Worm (Caenorhabditis elegans) whole organism, L1 larva: ENCODE measurements around the gene T05C12.1.

Experiments used
- ceh-82 ChIP-seq, 3 experiments: fragments of 150-350 bp in 1 of 3; sonication (generic microtip) in 2 of 3; optimal IDR thresholded peaks; 2 replicates each; lab custom pipeline; 2014 to 2017; ENCODE audit warnings: missing biosample characterization in 3 of 3, missing genetic modification characterization in 3 of 3
- lin-13 ChIP-seq: fragments of 150-350 bp; optimal IDR thresholded peaks from 2 replicates; lab custom pipeline; 2014; ENCODE audit warnings: missing biosample characterization, missing genetic modification reagents, missing genetic modification characterization
- lin-15B ChIP-seq: fragments of 150-350 bp; sonication (generic microtip); optimal IDR thresholded peaks from 3 replicates; lab custom pipeline; 2014; ENCODE audit warnings: missing biosample characterization, missing genetic modification characterization
- mep-1 ChIP-seq: fragments of 150-350 bp; optimal IDR thresholded peaks from 2 replicates; lab custom pipeline; 2014; ENCODE audit warnings: missing biosample characterization, missing genetic modification characterization
- nhr-11 ChIP-seq: fragments of 150-350 bp; optimal IDR thresholded peaks from 2 replicates; lab custom pipeline; 2014; ENCODE audit warnings: missing biosample characterization, missing genetic modification characterization
- nhr-12 ChIP-seq: sonication (generic microtip); optimal IDR thresholded peaks from 2 replicates; lab custom pipeline; 2017; ENCODE audit warnings: missing biosample characterization, missing genetic modification characterization
- nhr-28 ChIP-seq: fragments of 150-350 bp; optimal IDR thresholded peaks from 2 replicates; lab custom pipeline; 2014; ENCODE audit warnings: missing biosample characterization, missing genetic modification characterization
- rnt-1 ChIP-seq: sonication (generic microtip); optimal IDR thresholded peaks from 2 replicates; lab custom pipeline; 2016; ENCODE audit warnings: mild to moderate bottlenecking, missing genetic modification characterization, moderate library complexity, missing compliant biosample characterization
- tbx-2 ChIP-seq: sonication (generic microtip); optimal IDR thresholded peaks from 2 replicates; lab custom pipeline; 2016; ENCODE audit warnings: missing genetic modification characterization, missing compliant biosample characterization
- zag-1 ChIP-seq: fragments of 150-350 bp; optimal IDR thresholded peaks from 2 replicates; lab custom pipeline; 2014; ENCODE audit warnings: missing biosample characterization, missing genetic modification characterization
- ztf-11 ChIP-seq, 2 experiments: sonication (generic microtip); optimal IDR thresholded peaks; 2 replicates each; lab custom pipeline; 2016 to 2017; ENCODE audit warnings: missing genetic modification characterization in 2 of 2, missing biosample characterization in 1 of 2, missing compliant biosample characterization in 1 of 2

ce11 chrII:8181437-8181836 lies 8.0 kb downstream of the T05C12.1 start, which contains the start of gene dylt-3:
- TF ChIP-seq nhr-28 (no peak), lin-15B (tag; lab: Kevin White, UChicago) (no peak), ztf-11 (tag; optimal IDR thresholded peaks at IDR 0.05; lab: Kevin White, UChicago) (no peak), tbx-2 (tag; lab: Kevin White, UChicago) (no peak), nhr-12 (tag; lab: Kevin White, UChicago) (no peak), zag-1 (tag; lab: Kevin White, UChicago) (no peak), mep-1 (tag; lab: Kevin White, UChicago) (no peak), rnt-1 (tag; lab: Kevin White, UChicago) (no peak), ceh-82 (tag; optimal IDR thresholded peaks at IDR 0.05; lab: Kevin White, UChicago) (no peak), lin-13 (GFP tag; lab: Kevin White, UChicago) (no peak), nhr-11 (tag; lab: Kevin White, UChicago) (no peak)
